Worm (Caenorhabditis elegans) whole organism, mixed stage, embryonic: ENCODE results near the gene F11E6.10.

Source experiments
- ces-1 ChIP-seq: fragments of 150-350 bp; optimal IDR thresholded peaks from 2 replicates; lab custom pipeline; 2014; ENCODE audit warnings: missing biosample characterization, missing genetic modification reagents, missing genetic modification characterization
- elt-3 ChIP-seq: fragments of 150-350 bp; optimal IDR thresholded peaks from 2 replicates; lab custom pipeline; 2014; ENCODE audit warnings: missing biosample characterization, missing genetic modification characterization
- lsy-2 ChIP-seq: fragments of 150-350 bp; optimal IDR thresholded peaks from 2 replicates; lab custom pipeline; 2014; ENCODE audit warnings: missing biosample characterization, missing genetic modification characterization
- unc-120 ChIP-seq: sonication (generic microtip); optimal IDR thresholded peaks from 2 replicates; lab custom pipeline; 2017; ENCODE audit warnings: missing genetic modification characterization, missing compliant biosample characterization; ENCODE audit not compliant: poor library complexity, severe bottlenecking

ce11 chrIV:17470096-17470602, 7.2 kb upstream of the F11E6.10 start, which contains the start of gene F11E6.4:
- TF ChIP-seq unc-120 (tag; lab: Kevin White, UChicago) (no peak), lsy-2 (tag; lab: Kevin White, UChicago) (no peak), elt-3 (tag; lab: Kevin White, UChicago) (no peak), ces-1 (GFP tag; lab: Kevin White, UChicago) (no peak)
